Fruit fly (Drosophila melanogaster) whole organism, embryonic: ENCODE measurements around the gene U2af50.
A peak's percentile ranks its signal among the peaks of the same experiment; 100 is the strongest.

Experiments used
- Asciz ChIP-seq: fragments of 200-800 bp; sonication (Bioruptor generic); optimal IDR thresholded peaks from 2 replicates; lab custom pipeline; 2017; ENCODE audit warnings: missing biosample characterization, mild to moderate bottlenecking, missing genetic modification characterization, missing genetic modification reagents
- Atf3 ChIP-seq: fragments of 200-800 bp; sonication (Bioruptor generic); optimal IDR thresholded peaks from 3 replicates; lab custom pipeline; 2016; ENCODE audit warnings: missing biosample characterization, missing genetic modification characterization
- Bgb ChIP-seq: fragments of 200-800 bp; sonication (Bioruptor generic); IDR thresholded peaks from 2 replicates; pipeline ENCODE4 v1.3.6; 2022; ENCODE audit warnings: missing biosample characterization, missing genetic modification characterization; ENCODE audit not compliant: partially characterized antibody
- CG10209 ChIP-seq: fragments of 200-800 bp; sonication (Bioruptor generic); optimal IDR thresholded peaks from 3 replicates; lab custom pipeline; 2017; ENCODE audit warnings: missing biosample characterization, mild to moderate bottlenecking, missing genetic modification characterization, missing genetic modification reagents
- CG11085 ChIP-seq: fragments of 200-800 bp; sonication (Bioruptor generic); IDR thresholded peaks from 2 replicates; pipeline ENCODE4 v1.3.6; 2022; ENCODE audit warnings: missing biosample characterization, missing genetic modification characterization
- CG12071 ChIP-seq: fragments of 200-800 bp; sonication (Bioruptor generic); optimal IDR thresholded peaks from 3 replicates; lab custom pipeline; 2018; ENCODE audit warnings: missing biosample characterization, mild to moderate bottlenecking, missing genetic modification characterization
- CG12155 ChIP-seq: fragments of 200-800 bp; sonication (Bioruptor generic); optimal IDR thresholded peaks from 3 replicates; lab custom pipeline; 2016; ENCODE audit warnings: missing biosample characterization, missing genetic modification characterization
- CG12744 ChIP-seq: fragments of 200-800 bp; sonication (Bioruptor generic); optimal IDR thresholded peaks from 2 replicates; lab custom pipeline; 2016; ENCODE audit warnings: missing biosample characterization, missing genetic modification characterization
- CG12769 ChIP-seq: fragments of 200-800 bp; sonication (Bioruptor generic); optimal IDR thresholded peaks from 2 replicates; lab custom pipeline; 2019; ENCODE audit warnings: missing biosample characterization, mild to moderate bottlenecking, missing genetic modification characterization, moderate library complexity
- CG13424 ChIP-seq: fragments of 200-800 bp; sonication (Bioruptor generic); optimal IDR thresholded peaks from 2 replicates; lab custom pipeline; 2019; ENCODE audit warnings: missing biosample characterization, mild to moderate bottlenecking, missing genetic modification characterization, moderate library complexity
- CG13775 ChIP-seq: fragments of 200-800 bp; sonication (Bioruptor generic); optimal IDR thresholded peaks from 3 replicates; lab custom pipeline; 2017; ENCODE audit warnings: missing biosample characterization, mild to moderate bottlenecking, missing genetic modification characterization
- CG15479 ChIP-seq: fragments of 200-800 bp; sonication (Bioruptor generic); optimal IDR thresholded peaks from 3 replicates; lab custom pipeline; 2019; ENCODE audit warnings: missing biosample characterization, mild to moderate bottlenecking, missing genetic modification characterization, moderate library complexity
- CG17802 ChIP-seq: fragments of 200-800 bp; sonication (Bioruptor generic); optimal IDR thresholded peaks from 2 replicates; lab custom pipeline; 2018; ENCODE audit warnings: missing biosample characterization, mild to moderate bottlenecking, missing genetic modification characterization, moderate library complexity
- CG18619 ChIP-seq: fragments of 200-800 bp; sonication (Bioruptor generic); optimal IDR thresholded peaks from 3 replicates; lab custom pipeline; 2017; ENCODE audit warnings: missing biosample characterization, mild to moderate bottlenecking, missing genetic modification characterization
- CG2199 ChIP-seq: fragments of 200-800 bp; sonication (Bioruptor generic); IDR thresholded peaks from 3 replicates; pipeline ENCODE4 v1.3.6; 2022; ENCODE audit warnings: missing biosample characterization, missing genetic modification characterization
- CG3065 ChIP-seq: fragments of 200-800 bp; sonication (Bioruptor generic); optimal IDR thresholded peaks from 2 replicates; lab custom pipeline; 2016; ENCODE audit warnings: missing biosample characterization, missing genetic modification characterization
- CG4404 ChIP-seq: fragments of 200-800 bp; sonication (Bioruptor generic); IDR thresholded peaks from 2 replicates; pipeline ENCODE4 v1.3.6; 2022; ENCODE audit warnings: missing biosample characterization, missing genetic modification characterization
- CG6254 ChIP-seq: fragments of 200-800 bp; sonication (Bioruptor generic); optimal IDR thresholded peaks from 3 replicates; lab custom pipeline; 2017; ENCODE audit warnings: mild to moderate bottlenecking, missing biosample characterization, missing genetic modification reagents, missing genetic modification characterization
- CG6272 ChIP-seq: fragments of 200-800 bp; sonication (Bioruptor generic); IDR thresholded peaks from 2 replicates; pipeline ENCODE4 v1.3.6; 2022; ENCODE audit warnings: missing biosample characterization, missing genetic modification characterization
- CG8281 ChIP-seq: fragments of 200-800 bp; sonication (Bioruptor generic); optimal IDR thresholded peaks from 2 replicates; lab custom pipeline; 2018; ENCODE audit warnings: missing biosample characterization, mild to moderate bottlenecking, missing genetic modification characterization, moderate library complexity
- CG8359 ChIP-seq: fragments of 200-800 bp; sonication (Bioruptor generic); optimal IDR thresholded peaks from 2 replicates; lab custom pipeline; 2017; ENCODE audit warnings: missing biosample characterization, mild to moderate bottlenecking, missing genetic modification characterization, borderline replicate concordance
- CG8924 ChIP-seq: fragments of 200-800 bp; optimal IDR thresholded peaks from 3 replicates; lab custom pipeline; 2019; ENCODE audit warnings: missing biosample characterization, mild to moderate bottlenecking, missing genetic modification characterization, moderate library complexity
- CG9817 ChIP-seq: fragments of 200-800 bp; sonication (Bioruptor generic); optimal IDR thresholded peaks from 2 replicates; lab custom pipeline; 2018; ENCODE audit warnings: missing biosample characterization, mild to moderate bottlenecking, missing genetic modification characterization, moderate library complexity
- CG9876 ChIP-seq: fragments of 200-800 bp; sonication (Bioruptor generic); optimal IDR thresholded peaks from 2 replicates; lab custom pipeline; 2016; ENCODE audit warnings: missing biosample characterization, missing genetic modification characterization
- Dad ChIP-seq: fragments of 200-800 bp; sonication (Bioruptor generic); optimal IDR thresholded peaks from 3 replicates; lab custom pipeline; 2016; ENCODE audit warnings: missing biosample characterization, missing genetic modification characterization
- Fer2 ChIP-seq: fragments of 200-800 bp; sonication (Bioruptor generic); optimal IDR thresholded peaks from 2 replicates; lab custom pipeline; 2018; ENCODE audit warnings: missing biosample characterization, mild to moderate bottlenecking, missing genetic modification characterization, moderate library complexity
- Gug ChIP-seq: fragments of 200-800 bp; sonication (Bioruptor generic); IDR thresholded peaks from 4 replicates; pipeline ENCODE4 v1.3.6; 2022; ENCODE audit warnings: missing biosample characterization, missing genetic modification characterization
- HmgD ChIP-seq: fragments of 200-800 bp; sonication (Bioruptor generic); optimal IDR thresholded peaks from 3 replicates; lab custom pipeline; 2016; ENCODE audit warnings: missing biosample characterization, missing genetic modification characterization
- Lim3 ChIP-seq: fragments of 200-800 bp; sonication (Bioruptor generic); IDR thresholded peaks from 2 replicates; pipeline ENCODE4 v1.3.6; 2022; ENCODE audit warnings: missing biosample characterization, missing genetic modification characterization
- Myb ChIP-seq: fragments of 200-800 bp; sonication (Bioruptor generic); optimal IDR thresholded peaks from 2 replicates; lab custom pipeline; 2016; ENCODE audit warnings: missing biosample characterization, missing genetic modification characterization
- Neu2 ChIP-seq: fragments of 200-800 bp; sonication (Bioruptor generic); optimal IDR thresholded peaks from 3 replicates; lab custom pipeline; 2016; ENCODE audit warnings: missing biosample characterization, missing genetic modification characterization, borderline replicate concordance
- Sry-β ChIP-seq: fragments of 200-800 bp; sonication (Bioruptor generic); optimal IDR thresholded peaks from 2 replicates; lab custom pipeline; 2018; ENCODE audit warnings: missing biosample characterization, mild to moderate bottlenecking, missing genetic modification characterization, moderate library complexity
- Usf ChIP-seq: fragments of 200-800 bp; sonication (Bioruptor generic); optimal IDR thresholded peaks from 2 replicates; lab custom pipeline; 2017; ENCODE audit warnings: missing genotype, missing biosample characterization, missing genetic modification characterization
- Xrp1 ChIP-seq: fragments of 200-800 bp; sonication (Bioruptor generic); IDR thresholded peaks from 2 replicates; pipeline ENCODE4 v1.3.6; 2022; ENCODE audit warnings: missing biosample characterization, missing genetic modification characterization
- chinmo ChIP-seq: fragments of 200-800 bp; sonication (Bioruptor generic); IDR thresholded peaks from 4 replicates; pipeline ENCODE4 v1.3.6; 2022; ENCODE audit warnings: missing biosample characterization, missing genetic modification characterization; ENCODE audit not compliant: partially characterized antibody
- chn ChIP-seq: fragments of 200-800 bp; sonication (Bioruptor generic); optimal IDR thresholded peaks from 2 replicates; lab custom pipeline; 2016; ENCODE audit warnings: missing biosample characterization, missing genetic modification characterization
- fu2 ChIP-seq: fragments of 200-800 bp; sonication (Bioruptor generic); optimal IDR thresholded peaks from 2 replicates; lab custom pipeline; 2016; ENCODE audit warnings: missing biosample characterization, missing genetic modification characterization
- jumu ChIP-seq: fragments of 200-800 bp; sonication (Bioruptor generic); optimal IDR thresholded peaks from 3 replicates; lab custom pipeline; 2016; ENCODE audit warnings: missing biosample characterization, missing genetic modification characterization
- kay ChIP-seq: fragments of 200-800 bp; sonication (Bioruptor generic); optimal IDR thresholded peaks from 2 replicates; lab custom pipeline; 2016; ENCODE audit warnings: missing biosample characterization, missing genetic modification characterization
- lov ChIP-seq, 2 experiments: fragments of 200-800 bp in 1 of 2; fragments of >200 bp in 1 of 2; sonication (Bioruptor generic) in 1 of 2; IDR thresholded peaks in 1 of 2; optimal IDR thresholded peaks in 1 of 2; 2 replicates in 1 of 2; 3 replicates in 1 of 2; pipeline versions ENCODE4 v1.3.6 to Lab custom; 2017 to 2022; ENCODE audit warnings: missing biosample characterization in 1 of 2, missing genetic modification characterization in 1 of 2
- nerfin-1 ChIP-seq: fragments of 200-800 bp; sonication (Bioruptor generic); optimal IDR thresholded peaks from 3 replicates; lab custom pipeline; 2019; ENCODE audit warnings: missing biosample characterization, mild to moderate bottlenecking, missing genetic modification characterization, moderate library complexity
- otp ChIP-seq: fragments of 200-800 bp; sonication (Bioruptor generic); IDR thresholded peaks from 3 replicates; pipeline ENCODE4, ENCODE4 v1.3.6; 2022; ENCODE audit warnings: missing biosample characterization, missing genetic modification characterization
- prd ChIP-seq, 3 experiments: fragments of >200 bp in 2 of 3; fragments of 200-800 bp in 1 of 3; sonication (Bioruptor generic) in 1 of 3; optimal IDR thresholded peaks in 2 of 3; IDR thresholded peaks in 1 of 3; 2 replicates in 2 of 3; 3 replicates in 1 of 3; pipeline versions ENCODE4 v1.3.6 to Lab custom; 2017 to 2022; ENCODE audit warnings: missing biosample characterization in 1 of 3, missing genetic modification characterization in 1 of 3
- psq ChIP-seq: fragments of 200-800 bp; sonication (Bioruptor generic); optimal IDR thresholded peaks from 2 replicates; lab custom pipeline; 2017; ENCODE audit warnings: missing biosample characterization, missing genetic modification characterization
- seq ChIP-seq: fragments of 200-800 bp; sonication (Bioruptor generic); IDR thresholded peaks from 2 replicates; pipeline ENCODE4 v1.3.6; 2022; ENCODE audit warnings: missing biosample characterization, missing genetic modification characterization
- sima ChIP-seq: fragments of 200-800 bp; sonication (Bioruptor generic); optimal IDR thresholded peaks from 2 replicates; lab custom pipeline; 2016; ENCODE audit warnings: missing biosample characterization, missing genetic modification characterization
- slp2 ChIP-seq: fragments of 200-800 bp; sonication (Bioruptor generic); optimal IDR thresholded peaks from 2 replicates; lab custom pipeline; 2016; ENCODE audit warnings: missing biosample characterization, missing genetic modification characterization
- tup ChIP-seq: fragments of 200-800 bp; sonication (Bioruptor generic); optimal IDR thresholded peaks from 2 replicates; lab custom pipeline; 2016; ENCODE audit warnings: missing biosample characterization, mild to moderate bottlenecking, missing genetic modification characterization, moderate library complexity

Gene U2af50

dm6 chrX:16320197-16320921 lies 38.5 kb downstream of the U2af50 start, which contains the start of gene Cyp1 (continued):
- TF ChIP-seq CG11085 (GFP tag; lab: Robert Waterston, UW) (no peak), Fer2 (tag; lab: Kevin White, UChicago) (no peak), slp2 (no peak), Bgb (peak; percentile 89), jumu (GFP tag; lab: Kevin White, UChicago) (peak; percentile 5), chinmo (GFP tag; lab: Robert Waterston, UW) (peak; percentile 87), CG6272 (GFP tag; lab: Robert Waterston, UW) (peak; percentile 52; the same call in 1 of the 2 replicates), CG9817 (peak; percentile 38), Asciz (GFP tag; lab: Kevin White, UChicago) (no peak), sima (no peak), CG10209 (GFP tag; lab: Kevin White, UChicago) (no peak), CG4404 (0 out of 2 replicates have a peak, but pooled peaks have one; percentile 23), tup (peak; percentile 19), CG12769 (tag; lab: Kevin White, UChicago) (peak; percentile 14), CG2199 (no peak), CG6254 (GFP tag; lab: Kevin White, UChicago) (no peak), Sry-β (GFP tag; lab: Kevin White, UChicago) (peak; percentile 13), CG8359 (GFP tag; lab: Kevin White, UChicago) (no peak), Xrp1 (GFP tag; lab: Robert Waterston, UW) (peak; percentile 44; the same call in 1 of the 2 replicates), CG12155 (no peak), seq (peak; percentile 63), CG15479 (GFP tag; lab: Kevin White, UChicago) (peak; percentile 74), Neu2 (no peak), CG3065 (GFP tag; lab: Kevin White, UChicago) (no peak), HmgD (GFP tag; lab: Kevin White, UChicago) (peak; percentile 4), Lim3 (GFP tag; lab: Robert Waterston, UW) (no peak), nerfin-1 (tag; lab: Kevin White, UChicago) (no peak), prd (optimal IDR thresholded peaks at IDR 0.05; lab: Kevin White, UChicago) (no peak), prd (GFP tag; IDR thresholded peaks at IDR 0.05; lab: Robert Waterston, UW) (peak; percentile 72), kay (GFP tag; lab: Kevin White, UChicago) (no peak), psq (GFP tag; lab: Kevin White, UChicago) (no peak), Gug (GFP tag; lab: Robert Waterston, UW) (peak; percentile 38; the same call in 2 of the 4 replicates), otp (GFP tag; lab: Robert Waterston, UW) (0 out of 3 replicates have a peak, but pooled peaks have one; percentile 29), Atf3 (no peak), CG12744 (GFP tag; lab: Kevin White, UChicago) (no peak), chn (GFP tag; lab: Kevin White, UChicago) (no peak), Usf (GFP tag; lab: Kevin White, UChicago) (no peak), lov (optimal IDR thresholded peaks at IDR 0.05; lab: Kevin White, UChicago) (no peak), lov (GFP tag; IDR thresholded peaks at IDR 0.05; lab: Robert Waterston, UW) (peak; percentile 58; the same call in 1 of the 3 replicates), CG8924 (peak; percentile 10), CG17802 (peak; percentile 27), Dad (GFP tag; lab: Kevin White, UChicago) (no peak), CG12071 (GFP tag; lab: Kevin White, UChicago) (no peak), fu2 (GFP tag; lab: Kevin White, UChicago) (no peak), CG13424 (peak; percentile 20), CG13775 (peak; percentile 58), CG8281 (tag; lab: Kevin White, UChicago) (no peak), CG9876 (GFP tag; lab: Kevin White, UChicago) (no peak), CG18619 (no peak), Myb (peak; percentile 44)
